Fruit fly (Drosophila melanogaster): Measurements from ENCODE around the gene vls.

DNA sequence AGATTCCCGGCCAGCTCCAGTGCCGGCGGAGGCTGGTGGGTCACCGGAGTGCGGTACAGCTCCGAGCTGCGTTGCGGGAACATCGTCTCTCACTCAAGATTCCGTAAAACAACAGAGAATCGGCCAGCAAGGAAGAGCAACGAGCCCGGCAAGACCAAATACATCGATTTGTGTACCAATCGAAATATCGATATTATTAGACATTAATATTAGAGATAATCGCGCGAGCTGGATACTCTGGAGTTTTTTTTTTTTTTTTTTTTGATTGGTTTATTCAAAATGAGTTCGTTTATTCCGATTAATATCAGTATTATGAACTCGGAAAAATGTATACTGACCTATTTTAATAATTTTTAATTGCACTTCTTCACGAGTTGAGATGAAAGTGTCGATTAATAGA, at the start of gene vls:
- TF ChIP-seq rib (GFP tag; IDR thresholded peaks at IDR 0.05) (no peak), Fer1 (GFP tag; optimal IDR thresholded peaks at IDR 0.05) (no peak), Oli (tag; optimal IDR thresholded peaks at IDR 0.05) (no peak), CG12769 (tag; optimal IDR thresholded peaks at IDR 0.05) (no peak), CG30403 (GFP tag; optimal IDR thresholded peaks at IDR 0.05) (no peak), CoRest (tag; optimal IDR thresholded peaks at IDR 0.05) (no peak), Hr3 (GFP tag; optimal IDR thresholded peaks at IDR 0.05) (no peak), vfl (GFP tag; optimal IDR thresholded peaks at IDR 0.05) (no peak), fu2 (GFP tag; optimal IDR thresholded peaks at IDR 0.05) (no peak), CG10654 (GFP tag; optimal IDR thresholded peaks at IDR 0.05) (no peak)

All from whole organism, embryonic.